Worm (Caenorhabditis elegans) whole organism, late embryonic: ENCODE measurements around the gene tbx-39.

Experiments
- C08G9.2 ChIP-seq: sonication (generic microtip); optimal IDR thresholded peaks from 2 replicates; lab custom pipeline; 2016; ENCODE audit warnings: mild to moderate bottlenecking, missing genetic modification characterization, moderate library complexity, missing compliant biosample characterization
- F13H6.1 ChIP-seq: sonication (generic microtip); optimal IDR thresholded peaks from 2 replicates; lab custom pipeline; 2016; ENCODE audit warnings: missing genetic modification characterization, missing compliant biosample characterization
- K02D7.2 ChIP-seq: sonication (generic microtip); optimal IDR thresholded peaks from 2 replicates; lab custom pipeline; 2017; ENCODE audit warnings: mild to moderate bottlenecking, missing genetic modification characterization, missing compliant biosample characterization
- K09A11.1 ChIP-seq: sonication (generic microtip); optimal IDR thresholded peaks from 2 replicates; lab custom pipeline; 2017; ENCODE audit warnings: antibody characterized with exemption, mild to moderate bottlenecking, missing genetic modification characterization, missing compliant biosample characterization; ENCODE audit not compliant: insufficient read depth
- Y22D7AL.16 ChIP-seq: sonication (generic microtip); optimal IDR thresholded peaks from 2 replicates; lab custom pipeline; 2016; ENCODE audit warnings: missing genetic modification characterization, missing compliant biosample characterization
- ceh-14 ChIP-seq: sonication (generic microtip); optimal IDR thresholded peaks from 2 replicates; lab custom pipeline; 2016; ENCODE audit warnings: missing genotype, missing genetic modification characterization, missing compliant biosample characterization
- ceh-18 ChIP-seq: sonication (generic microtip); optimal IDR thresholded peaks from 2 replicates; lab custom pipeline; 2016; ENCODE audit warnings: missing genetic modification characterization, missing compliant biosample characterization
- ceh-19 ChIP-seq: fragments of 200-800 bp; sonication (Bioruptor generic); optimal IDR thresholded peaks from 2 replicates; lab custom pipeline; 2018; ENCODE audit warnings: mild to moderate bottlenecking, missing genetic modification characterization, missing compliant biosample characterization
- ceh-2 ChIP-seq: sonication (generic microtip); optimal IDR thresholded peaks from 2 replicates; lab custom pipeline; 2016; ENCODE audit warnings: missing genotype, missing genetic modification characterization, missing compliant biosample characterization
- ceh-24 ChIP-seq: sonication (generic microtip); optimal IDR thresholded peaks from 2 replicates; lab custom pipeline; 2016; ENCODE audit warnings: mild to moderate bottlenecking, missing genetic modification characterization, missing compliant biosample characterization
- ceh-30 ChIP-seq: fragments of 150-350 bp; optimal IDR thresholded peaks from 2 replicates; lab custom pipeline; 2014; ENCODE audit warnings: missing biosample characterization, missing genetic modification characterization
- ceh-34 ChIP-seq: sonication (generic microtip); optimal IDR thresholded peaks from 2 replicates; lab custom pipeline; 2016; ENCODE audit warnings: mild to moderate bottlenecking, missing genetic modification characterization, missing compliant biosample characterization
- ceh-48 ChIP-seq: sonication (generic microtip); optimal IDR thresholded peaks from 2 replicates; lab custom pipeline; 2016; ENCODE audit warnings: missing genetic modification characterization, inconsistent platforms, missing compliant biosample characterization
- ceh-9 ChIP-seq: sonication (generic microtip); optimal IDR thresholded peaks from 2 replicates; lab custom pipeline; 2016; ENCODE audit warnings: mild to moderate bottlenecking, missing genetic modification characterization, inconsistent platforms, missing compliant biosample characterization
- elt-2 ChIP-seq: sonication (generic microtip); optimal IDR thresholded peaks from 2 replicates; lab custom pipeline; 2016; ENCODE audit warnings: missing genetic modification reagents, missing genetic modification characterization, missing compliant biosample characterization
- elt-4 ChIP-seq: sonication (generic microtip); optimal IDR thresholded peaks from 2 replicates; lab custom pipeline; 2016; ENCODE audit warnings: missing genetic modification characterization, missing compliant biosample characterization
- fax-1 ChIP-seq: sonication (generic microtip); optimal IDR thresholded peaks from 2 replicates; lab custom pipeline; 2016; ENCODE audit warnings: missing genotype, missing genetic modification characterization, missing compliant biosample characterization
- fkh-10 ChIP-seq: fragments of 150-350 bp; optimal IDR thresholded peaks from 2 replicates; lab custom pipeline; 2014; ENCODE audit warnings: missing biosample characterization, missing genetic modification reagents, missing genetic modification characterization
- fkh-6 ChIP-seq: sonication (generic microtip); optimal IDR thresholded peaks from 2 replicates; lab custom pipeline; 2016; ENCODE audit warnings: missing genetic modification characterization, missing compliant biosample characterization
- hlh-15 ChIP-seq: sonication (generic microtip); optimal IDR thresholded peaks from 2 replicates; lab custom pipeline; 2016; ENCODE audit warnings: missing genetic modification characterization, missing compliant biosample characterization
- hlh-30 ChIP-seq: sonication (generic microtip); optimal IDR thresholded peaks from 2 replicates; lab custom pipeline; 2017; ENCODE audit warnings: antibody characterized with exemption, missing genetic modification characterization, missing compliant biosample characterization; ENCODE audit not compliant: insufficient read depth
- hlh-6 ChIP-seq: sonication (generic microtip); optimal IDR thresholded peaks from 2 replicates; lab custom pipeline; 2016; ENCODE audit warnings: missing genotype, missing genetic modification characterization, missing compliant biosample characterization
- hlh-8 ChIP-seq: sonication (generic microtip); optimal IDR thresholded peaks from 2 replicates; lab custom pipeline; 2016; ENCODE audit warnings: missing genotype, missing genetic modification characterization, missing compliant biosample characterization
- lim-6 ChIP-seq: sonication (generic microtip); optimal IDR thresholded peaks from 2 replicates; lab custom pipeline; 2016; ENCODE audit warnings: missing genetic modification characterization, missing compliant biosample characterization
- lin-11 ChIP-seq: fragments of 200-800 bp; sonication (Bioruptor generic); optimal IDR thresholded peaks from 2 replicates; lab custom pipeline; 2018; ENCODE audit warnings: mild to moderate bottlenecking, missing genetic modification characterization, missing compliant biosample characterization
- madf-2 ChIP-seq: sonication (generic microtip); optimal IDR thresholded peaks from 2 replicates; lab custom pipeline; 2017; ENCODE audit warnings: missing genetic modification characterization, missing compliant biosample characterization
- nhr-11 ChIP-seq: fragments of 150-350 bp; optimal IDR thresholded peaks from 2 replicates; lab custom pipeline; 2014; ENCODE audit warnings: missing biosample characterization, missing genetic modification characterization
- nhr-232 ChIP-seq: sonication (generic microtip); optimal IDR thresholded peaks from 2 replicates; lab custom pipeline; 2016; ENCODE audit warnings: missing genetic modification characterization, missing compliant biosample characterization
- npax-4 ChIP-seq: sonication (generic microtip); optimal IDR thresholded peaks from 2 replicates; lab custom pipeline; 2016; ENCODE audit warnings: missing genetic modification characterization, missing compliant biosample characterization
- pag-3 ChIP-seq: sonication (generic microtip); optimal IDR thresholded peaks from 2 replicates; lab custom pipeline; 2016; ENCODE audit warnings: missing compliant biosample characterization, missing genetic modification characterization, borderline replicate concordance
- pqm-1 ChIP-seq: sonication (generic microtip); optimal IDR thresholded peaks from 2 replicates; lab custom pipeline; 2016; ENCODE audit warnings: missing genetic modification characterization, missing compliant biosample characterization
- rnt-1 ChIP-seq: sonication (generic microtip); optimal IDR thresholded peaks from 2 replicates; lab custom pipeline; 2016; ENCODE audit warnings: missing genetic modification characterization, missing compliant biosample characterization
- ttx-3 ChIP-seq: sonication (generic microtip); optimal IDR thresholded peaks from 2 replicates; lab custom pipeline; 2016; ENCODE audit warnings: missing genetic modification reagents, missing genetic modification characterization, missing compliant biosample characterization
- unc-3 ChIP-seq, 2 experiments: fragments of 200-800 bp in 1 of 2; sonication (Bioruptor generic) in 1 of 2; sonication (generic microtip) in 1 of 2; conservative IDR thresholded peaks in 1 of 2; optimal IDR thresholded peaks in 1 of 2; 2 replicates each; pipeline versions ENCODE4 v1.3.6 to Lab custom; 2016 to 2022; ENCODE audit warnings: missing compliant biosample characterization in 2 of 2, missing genetic modification characterization in 2 of 2, missing genetic modification reagents in 1 of 2
- unc-86 ChIP-seq: sonication (generic microtip); optimal IDR thresholded peaks from 2 replicates; lab custom pipeline; 2016; ENCODE audit warnings: missing genetic modification characterization, missing compliant biosample characterization
- ztf-16 ChIP-seq: sonication (generic microtip); optimal IDR thresholded peaks from 2 replicates; lab custom pipeline; 2017; ENCODE audit warnings: missing genetic modification characterization, missing compliant biosample characterization

Gene tbx-39

DNA sequence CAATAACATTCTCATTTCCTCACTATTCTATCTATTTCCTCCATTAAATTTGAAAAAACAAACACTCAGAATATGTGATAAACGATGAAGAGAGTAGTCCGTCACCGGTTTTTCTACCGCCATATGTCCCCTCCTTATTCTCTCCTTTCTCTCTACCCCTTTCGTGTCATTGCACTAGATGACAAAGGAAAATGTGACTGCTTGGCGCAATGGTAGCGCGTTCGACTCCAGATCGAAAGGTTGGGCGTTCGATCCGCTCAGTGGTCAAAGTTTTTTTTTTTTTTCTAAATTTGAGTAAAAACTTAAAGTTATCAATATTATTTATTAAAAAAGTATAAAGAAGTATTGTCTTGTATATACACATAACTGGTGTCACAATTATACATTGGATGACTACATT lies 34.2 kb upstream of the tbx-39 start (continued):
- TF ChIP-seq hlh-6 (tag; lab: Kevin White, UChicago) (no peak), elt-2 (tag; lab: Kevin White, UChicago) (peak; percentile 66), ceh-18 (tag; lab: Kevin White, UChicago) (no peak), nhr-232 (tag; lab: Kevin White, UChicago) (peak; percentile 27), F13H6.1 (tag; lab: Kevin White, UChicago) (no peak), ceh-14 (tag; lab: Kevin White, UChicago) (peak; percentile 35), fkh-10 (GFP tag; lab: Kevin White, UChicago) (no peak), npax-4 (tag; lab: Kevin White, UChicago) (peak; percentile 8), ceh-19 (GFP tag; lab: Kevin White, UChicago) (no peak), rnt-1 (no peak), ztf-16 (tag; lab: Kevin White, UChicago) (peak; percentile 18), fkh-6 (tag; lab: Kevin White, UChicago) (no peak), hlh-30 (no peak), madf-2 (tag; lab: Kevin White, UChicago) (no peak), unc-3 (GFP tag; conservative IDR thresholded peaks at IDR 0.05; lab: Robert Waterston, UW) (0 out of 2 replicates have a peak, but pooled peaks have one; percentile 42), unc-3 (tag; optimal IDR thresholded peaks at IDR 0.05; lab: Kevin White, UChicago) (peak; percentile 6), fax-1 (tag; lab: Kevin White, UChicago) (no peak), lin-11 (tag; lab: Kevin White, UChicago) (peak; percentile 57)

DNA sequence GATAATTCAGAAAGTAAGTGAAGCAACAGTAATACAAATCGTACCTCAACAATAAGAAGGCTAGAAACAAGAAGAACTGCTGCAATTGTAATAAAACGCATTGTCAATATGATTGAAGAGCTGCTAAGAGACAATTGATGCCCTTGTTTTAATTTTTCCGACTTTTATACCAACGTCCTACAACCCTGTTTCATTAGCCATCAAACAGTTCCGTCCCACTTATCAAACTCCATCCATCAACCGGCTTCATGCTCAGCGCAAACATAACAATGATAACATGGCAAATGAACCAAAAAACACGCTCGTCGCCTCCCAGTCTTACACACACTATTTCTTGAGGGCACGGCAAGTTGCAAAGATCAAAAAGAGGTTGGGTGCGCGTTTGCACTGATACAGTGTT lies 32.5 kb upstream of the tbx-39 start, which contains the start of gene pqn-90:
TSS of gene pqn-90 (minus strand) at position 101 of the 400 bp plus-strand sequence.
- TF ChIP-seq ceh-48 (tag; lab: Kevin White, UChicago) = no peak
- TF ChIP-seq, all 69 proteins: peak for 0

DNA sequence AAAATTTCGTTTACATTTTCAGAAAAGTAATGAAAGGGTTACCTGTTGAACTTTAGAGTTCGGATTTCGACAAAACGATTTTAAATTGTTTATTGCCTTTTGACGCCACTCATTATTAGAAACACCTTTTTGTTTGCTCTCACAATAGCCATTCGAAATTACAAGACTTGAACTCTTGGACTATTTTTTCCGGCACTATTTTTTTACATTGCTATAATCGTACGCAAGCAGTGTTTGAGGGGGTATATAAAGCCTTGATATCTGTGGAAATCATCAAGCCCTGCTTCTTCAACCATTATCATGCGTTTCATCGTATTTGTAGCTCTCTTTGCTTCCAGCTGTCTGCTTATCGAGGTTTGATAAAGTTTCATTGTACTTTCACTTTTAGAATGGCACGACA lies 32.1 kb upstream of the tbx-39 start, which contains the start of gene pqn-91:
TSS of gene pqn-91 (plus strand) at position 301 of the 400 bp plus-strand sequence.
- TF ChIP-seq hlh-8 (tag; lab: Kevin White, UChicago) (no peak), lin-11 (tag; lab: Kevin White, UChicago) (no peak), Y22D7AL.16 (tag; lab: Kevin White, UChicago) (no peak), K09A11.1 (tag; lab: Kevin White, UChicago) (no peak), rnt-1 (no peak), ceh-24 (tag; lab: Kevin White, UChicago) (no peak), ttx-3 (no peak), hlh-15 (tag; lab: Kevin White, UChicago) (no peak)

DNA sequence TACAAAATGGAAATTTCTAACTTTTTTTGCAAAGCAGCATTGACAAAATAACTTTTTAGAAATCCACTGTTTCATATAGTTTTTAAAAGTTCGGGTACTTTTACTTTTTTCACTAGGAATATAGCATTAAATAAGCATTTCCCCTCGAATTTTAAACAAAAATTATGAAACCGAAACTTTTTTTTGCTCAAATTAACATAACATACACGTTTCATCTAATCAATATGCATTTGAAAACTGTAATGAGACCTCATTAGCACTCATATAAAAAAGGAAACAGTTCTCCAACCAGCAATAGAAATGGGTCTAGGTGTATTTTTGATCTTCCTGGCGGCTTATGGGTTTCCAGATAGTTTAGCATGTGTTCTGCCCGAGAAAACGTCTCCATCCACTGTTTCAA lies 29.7 kb upstream of the tbx-39 start, which contains the start of gene Y73F8A.10:
TSS of gene Y73F8A.10 (plus strand) at position 301 of the 400 bp plus-strand sequence.
- TF ChIP-seq ztf-16 (tag; lab: Kevin White, UChicago) = no peak
- TF ChIP-seq unc-86 (tag; lab: Kevin White, UChicago) = no peak
- no peak for TF ChIP-seq K02D7.2 (tag; lab: Kevin White, UChicago)
- no peak for TF ChIP-seq ceh-34 (tag; lab: Kevin White, UChicago)
- no peak for TF ChIP-seq ceh-2 (tag; lab: Kevin White, UChicago)
- TF ChIP-seq nhr-11 (tag; lab: Kevin White, UChicago) = no peak
- no peak for TF ChIP-seq ceh-9 (tag; lab: Kevin White, UChicago)
- no peak for TF ChIP-seq C08G9.2
- TF ChIP-seq lim-6 (tag; lab: Kevin White, UChicago) = no peak
- TF ChIP-seq pqm-1 (tag; lab: Kevin White, UChicago) = no peak
- TF ChIP-seq ceh-30 = no peak
- TF ChIP-seq pag-3 (tag; lab: Kevin White, UChicago) = no peak
- TF ChIP-seq elt-4 = no peak
